Worm (Caenorhabditis elegans): ENCODE results near the gene F28A10.5.
"Not testable (repeated sequence)": the region's sequence is repeated elsewhere in the genome, so short reads cannot be mapped to it uniquely, and the experiment has no call there.

F28A10.5 gene

ce11 chrII:861564-861963 is 11.1 kb upstream of the F28A10.5 start, which contains the start of gene Y46B2A.4:
Gene Y46B2A.4, plus strand, starts transcription at chrII:861864.
- no peak for TF ChIP-seq T22C8.4 (GFP tag; IDR thresholded peaks at IDR 0.05)
- TF ChIP-seq ztf-23 (GFP tag; IDR thresholded peaks at IDR 0.05) = no peak
- TF ChIP-seq klf-2 (GFP tag; conservative IDR thresholded peaks at IDR 0.05) = no peak
- no peak for TF ChIP-seq cog-1 (tag; optimal IDR thresholded peaks at IDR 0.05)
- no peak for TF ChIP-seq med-1 (GFP tag; optimal IDR thresholded peaks at IDR 0.05; ENCODE audit: insufficient read depth)
- no peak for TF ChIP-seq ztf-29 (GFP tag; IDR thresholded peaks at IDR 0.05)
- no peak for TF ChIP-seq flt-1 (GFP tag; IDR thresholded peaks at IDR 0.05)
- no peak for TF ChIP-seq ref-1 (GFP tag; conservative IDR thresholded peaks at IDR 0.05)
- TF ChIP-seq tab-1 (GFP tag; IDR thresholded peaks at IDR 0.05) = no peak

ce11 chrII:848519-848918 is 1.9 kb downstream of the F28A10.5 start, which contains the start of the genes acdh-9 and F28A10.13:
Gene acdh-9, minus strand, starts transcription at chrII:848603.
Gene F28A10.13, plus strand, starts transcription at chrII:848812.
- TF ChIP-seq klf-2 (GFP tag; conservative IDR thresholded peaks at IDR 0.05) = no peak
- no peak for TF ChIP-seq cog-1 (tag; optimal IDR thresholded peaks at IDR 0.05)
- TF ChIP-seq ref-1 (GFP tag; conservative IDR thresholded peaks at IDR 0.05) = no peak
- no peak for TF ChIP-seq tab-1 (GFP tag; IDR thresholded peaks at IDR 0.05)

DNA sequence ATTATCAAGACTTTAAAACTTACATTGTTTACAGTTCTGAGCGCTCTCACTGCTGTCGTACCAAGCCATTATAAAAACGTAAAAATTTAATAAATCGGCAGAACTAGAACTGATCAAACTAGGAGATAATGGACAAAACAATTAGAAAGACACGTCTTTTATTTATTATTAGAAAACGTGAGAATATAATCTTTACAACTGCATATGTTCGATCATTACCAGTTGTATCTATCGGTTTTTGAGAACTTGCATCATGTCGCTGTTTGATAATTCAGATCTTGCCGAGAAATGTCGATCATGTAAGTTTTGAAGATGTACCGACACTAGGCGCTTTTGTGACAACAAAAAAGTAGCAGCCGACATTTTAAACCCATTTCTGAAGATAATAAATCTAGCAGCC is 4.8 kb downstream of the F28A10.5 start, which contains the start of gene F28A10.7:
Gene F28A10.7 (minus strand): TSS at position 101 of the 400 bp plus-strand sequence.
- TF ChIP-seq ztf-23 (GFP tag; IDR thresholded peaks at IDR 0.05) (no peak), flt-1 (GFP tag; IDR thresholded peaks at IDR 0.05) (no peak), tab-1 (GFP tag; IDR thresholded peaks at IDR 0.05) (no peak), cog-1 (tag; optimal IDR thresholded peaks at IDR 0.05) (no peak), klf-2 (GFP tag; conservative IDR thresholded peaks at IDR 0.05) (no peak), med-1 (GFP tag; optimal IDR thresholded peaks at IDR 0.05; ENCODE audit: insufficient read depth) (no peak), ztf-29 (GFP tag; IDR thresholded peaks at IDR 0.05) (no peak), ref-1 (GFP tag; conservative IDR thresholded peaks at IDR 0.05) (no peak), T22C8.4 (GFP tag; IDR thresholded peaks at IDR 0.05) (no peak)

- TF ChIP-seq tab-1 (GFP tag; IDR thresholded peaks at IDR 0.05) = no peak
- no peak for TF ChIP-seq med-1 (GFP tag; optimal IDR thresholded peaks at IDR 0.05; ENCODE audit: insufficient read depth)
- TF ChIP-seq T22C8.4 (GFP tag; IDR thresholded peaks at IDR 0.05) = no peak
Observed at ce11 chrII:843971-844370, 6.5 kb downstream of the F28A10.5 start, which contains the start of gene F28A10.4. Gene F28A10.4, plus strand, starts transcription at chrII:844271.

ce11 chrII:840131-840530 is 10.3 kb downstream of the F28A10.5 start, which contains the start of gene clc-33:
Gene clc-33, plus strand, starts transcription at chrII:840431.
- TF ChIP-seq klf-2 (GFP tag; conservative IDR thresholded peaks at IDR 0.05) (no peak), ztf-23 (GFP tag; IDR thresholded peaks at IDR 0.05) (no peak), T22C8.4 (GFP tag; IDR thresholded peaks at IDR 0.05) (no peak), flt-1 (GFP tag; IDR thresholded peaks at IDR 0.05) (no peak), cog-1 (tag; optimal IDR thresholded peaks at IDR 0.05) (no peak), ref-1 (GFP tag; conservative IDR thresholded peaks at IDR 0.05) (no peak)

- TF ChIP-seq ref-1 (GFP tag; conservative IDR thresholded peaks at IDR 0.05) (no peak), med-1 (GFP tag; optimal IDR thresholded peaks at IDR 0.05; ENCODE audit: insufficient read depth) (no peak), klf-2 (GFP tag; conservative IDR thresholded peaks at IDR 0.05) (no peak), flt-1 (GFP tag; IDR thresholded peaks at IDR 0.05) (no peak), cog-1 (tag; optimal IDR thresholded peaks at IDR 0.05) (no peak), ztf-23 (GFP tag; IDR thresholded peaks at IDR 0.05) (no peak), tab-1 (GFP tag; IDR thresholded peaks at IDR 0.05) (no peak), ztf-29 (GFP tag; IDR thresholded peaks at IDR 0.05) (no peak), T22C8.4 (GFP tag; IDR thresholded peaks at IDR 0.05) (no peak)
Observed at ce11 chrII:838414-838813, 12.1 kb downstream of the F28A10.5 start, which contains the start of gene F28A10.8. Gene F28A10.8, minus strand, starts transcription at chrII:838514.

ce11 chrII:825521-825920 is 24.9 kb downstream of the F28A10.5 start, which contains the start of gene F28A10.1:
Gene F28A10.1, plus strand, starts transcription at chrII:825821.
- no peak for TF ChIP-seq ref-1 (GFP tag; conservative IDR thresholded peaks at IDR 0.05)
- TF ChIP-seq klf-2 (GFP tag; conservative IDR thresholded peaks at IDR 0.05) = no peak
- no peak for TF ChIP-seq tab-1 (GFP tag; IDR thresholded peaks at IDR 0.05)
- TF ChIP-seq flt-1 (GFP tag; IDR thresholded peaks at IDR 0.05) = no peak
- TF ChIP-seq cog-1 (tag; optimal IDR thresholded peaks at IDR 0.05) = no peak
- TF ChIP-seq T22C8.4 (GFP tag; IDR thresholded peaks at IDR 0.05) = no peak

ce11 chrII:823529-823928 is 26.9 kb downstream of the F28A10.5 start, which contains the start of gene F46F5.10:
Gene F46F5.10, plus strand, starts transcription at chrII:823829.
- no peak for TF ChIP-seq flt-1 (GFP tag; IDR thresholded peaks at IDR 0.05)
- no peak for TF ChIP-seq cog-1 (tag; optimal IDR thresholded peaks at IDR 0.05)
- TF ChIP-seq med-1 (GFP tag; optimal IDR thresholded peaks at IDR 0.05; ENCODE audit: insufficient read depth) = no peak
- TF ChIP-seq klf-2 (GFP tag; conservative IDR thresholded peaks at IDR 0.05) = no peak
- no peak for TF ChIP-seq ztf-23 (GFP tag; IDR thresholded peaks at IDR 0.05)
- TF ChIP-seq ztf-29 (GFP tag; IDR thresholded peaks at IDR 0.05) = no peak
- TF ChIP-seq T22C8.4 (GFP tag; IDR thresholded peaks at IDR 0.05) = no peak
- no peak for TF ChIP-seq tab-1 (GFP tag; IDR thresholded peaks at IDR 0.05)
- TF ChIP-seq ref-1 (GFP tag; conservative IDR thresholded peaks at IDR 0.05) = no peak

ce11 chrII:822730-823129 is 27.7 kb downstream of the F28A10.5 start, which contains the start of gene msrp-4:
Gene msrp-4, minus strand, starts transcription at chrII:822830.
- TF ChIP-seq cog-1 (tag; optimal IDR thresholded peaks at IDR 0.05); ztf-23 (GFP tag; IDR thresholded peaks at IDR 0.05); ztf-29 (GFP tag; IDR thresholded peaks at IDR 0.05): not testable (repeated sequence)

DNA sequence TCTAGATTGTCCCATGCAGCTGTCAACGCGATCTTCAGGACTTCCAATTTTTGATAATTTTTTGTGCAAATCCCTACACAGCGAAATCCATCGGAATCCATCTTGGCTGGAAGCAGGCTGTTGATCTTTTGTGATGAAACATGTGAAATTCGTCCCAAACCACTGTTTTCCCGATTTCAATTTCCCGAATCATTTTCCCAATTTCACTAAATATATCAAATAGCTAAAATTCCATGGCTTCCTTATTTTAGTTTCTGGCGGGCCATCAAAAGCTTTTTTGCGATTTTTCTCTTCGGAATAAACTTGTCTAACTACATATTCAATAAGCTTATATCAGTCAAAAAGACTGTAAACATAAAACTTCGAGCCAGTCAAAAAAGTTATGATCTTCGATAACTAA is 29.0 kb downstream of the F28A10.5 start, which contains the start of gene F46F5.8:
Gene F46F5.8 (minus strand): TSS at position 101 of the 400 bp plus-strand sequence.
- TF ChIP-seq flt-1 (GFP tag; IDR thresholded peaks at IDR 0.05) (no peak), ztf-23 (GFP tag; IDR thresholded peaks at IDR 0.05) (no peak), med-1 (GFP tag; optimal IDR thresholded peaks at IDR 0.05; ENCODE audit: insufficient read depth) (no peak), cog-1 (tag; optimal IDR thresholded peaks at IDR 0.05) (no peak), ztf-29 (GFP tag; IDR thresholded peaks at IDR 0.05) (no peak), tab-1 (GFP tag; IDR thresholded peaks at IDR 0.05) (no peak), T22C8.4 (GFP tag; IDR thresholded peaks at IDR 0.05) (no peak), klf-2 (GFP tag; conservative IDR thresholded peaks at IDR 0.05) (no peak), ref-1 (GFP tag; conservative IDR thresholded peaks at IDR 0.05) (no peak)
